Worm (Caenorhabditis elegans) whole organism, mixed stage, embryonic: Measurements from ENCODE around the gene C48B4.13.

Source experiments
- M03D4.4 ChIP-seq: sonication (generic microtip); optimal IDR thresholded peaks from 2 replicates; lab custom pipeline; 2017; ENCODE audit warnings: mild to moderate bottlenecking, missing genetic modification characterization, missing compliant biosample characterization
- bed-3 ChIP-seq: fragments of 200-800 bp; sonication (Bioruptor generic); optimal IDR thresholded peaks from 3 replicates; lab custom pipeline; 2018; ENCODE audit warnings: mild to moderate bottlenecking, missing genetic modification characterization, moderate library complexity, missing compliant biosample characterization
- blmp-1 ChIP-seq: fragments of 150-350 bp; optimal IDR thresholded peaks from 2 replicates; lab custom pipeline; 2014; ENCODE audit warnings: missing biosample characterization, missing genetic modification characterization
- ceh-43 ChIP-seq: fragments of 200-800 bp; sonication (Bioruptor generic); optimal IDR thresholded peaks from 2 replicates; lab custom pipeline; 2018; ENCODE audit warnings: mild to moderate bottlenecking, missing genetic modification characterization, moderate library complexity, missing compliant biosample characterization
- ceh-83 ChIP-seq: fragments of 200-800 bp; sonication (Bioruptor generic); optimal IDR thresholded peaks from 2 replicates; lab custom pipeline; 2018; ENCODE audit warnings: mild to moderate bottlenecking, missing genetic modification characterization, missing compliant biosample characterization
- ces-1 ChIP-seq: fragments of 150-350 bp; optimal IDR thresholded peaks from 2 replicates; lab custom pipeline; 2014; ENCODE audit warnings: missing biosample characterization, missing genetic modification reagents, missing genetic modification characterization
- cnd-1 ChIP-seq: fragments of 200-800 bp; sonication (Bioruptor generic); optimal IDR thresholded peaks from 2 replicates; lab custom pipeline; 2018; ENCODE audit warnings: mild to moderate bottlenecking, missing genetic modification characterization, missing compliant biosample characterization
- drap-1 ChIP-seq: fragments of 200-800 bp; sonication (Bioruptor generic); optimal IDR thresholded peaks from 3 replicates; lab custom pipeline; 2018; ENCODE audit warnings: mild to moderate bottlenecking, missing genetic modification characterization, missing compliant biosample characterization
- elt-1 ChIP-seq: sonication (generic microtip); optimal IDR thresholded peaks from 2 replicates; lab custom pipeline; 2017; ENCODE audit warnings: missing genetic modification characterization, mild to moderate bottlenecking, missing compliant biosample characterization, antibody characterized with exemption, moderate library complexity, borderline replicate concordance; ENCODE audit not compliant: insufficient read depth
- elt-3 ChIP-seq: fragments of 150-350 bp; optimal IDR thresholded peaks from 2 replicates; lab custom pipeline; 2014; ENCODE audit warnings: missing biosample characterization, missing genetic modification characterization
- flh-1 ChIP-seq: fragments of 200-800 bp; sonication (Bioruptor generic); optimal IDR thresholded peaks from 2 replicates; lab custom pipeline; 2018; ENCODE audit warnings: mild to moderate bottlenecking, missing genetic modification characterization, moderate library complexity, missing compliant biosample characterization
- ham-2 ChIP-seq: fragments of 200-800 bp; sonication (Bioruptor generic); optimal IDR thresholded peaks from 2 replicates; lab custom pipeline; 2018; ENCODE audit warnings: mild to moderate bottlenecking, missing genetic modification characterization, missing compliant biosample characterization
- hlh-1 ChIP-seq: fragments of 150-350 bp; optimal IDR thresholded peaks from 2 replicates; lab custom pipeline; 2014; ENCODE audit warnings: missing biosample characterization, missing genetic modification reagents, missing genetic modification characterization
- lin-13 ChIP-seq: fragments of 150-350 bp; optimal IDR thresholded peaks from 2 replicates; lab custom pipeline; 2014; ENCODE audit warnings: missing biosample characterization, missing genetic modification characterization
- lin-32 ChIP-seq: fragments of 200-800 bp; sonication (Bioruptor generic); optimal IDR thresholded peaks from 2 replicates; lab custom pipeline; 2018; ENCODE audit warnings: mild to moderate bottlenecking, missing genetic modification characterization, missing compliant biosample characterization
- lsy-2 ChIP-seq: fragments of 150-350 bp; optimal IDR thresholded peaks from 2 replicates; lab custom pipeline; 2014; ENCODE audit warnings: missing biosample characterization, missing genetic modification characterization
- mab-5 ChIP-seq: fragments of 150-350 bp; optimal IDR thresholded peaks from 2 replicates; lab custom pipeline; 2014; ENCODE audit warnings: missing biosample characterization, missing genetic modification characterization
- mep-1 ChIP-seq: fragments of 150-350 bp; optimal IDR thresholded peaks from 2 replicates; lab custom pipeline; 2017; ENCODE audit warnings: missing biosample characterization, missing genetic modification reagents, missing genetic modification characterization, inconsistent platforms
- mls-2 ChIP-seq: sonication (generic microtip); optimal IDR thresholded peaks from 2 replicates; lab custom pipeline; 2016; ENCODE audit warnings: mild to moderate bottlenecking, missing genetic modification characterization, moderate library complexity, missing compliant biosample characterization
- nhr-12 ChIP-seq: fragments of 150-350 bp; optimal IDR thresholded peaks from 2 replicates; lab custom pipeline; 2014; ENCODE audit warnings: missing biosample characterization, missing genetic modification characterization
- nhr-2 ChIP-seq: fragments of 150-350 bp; optimal IDR thresholded peaks from 2 replicates; lab custom pipeline; 2014; ENCODE audit warnings: missing biosample characterization, missing genetic modification characterization
- nhr-237 ChIP-seq: fragments of 150-350 bp; optimal IDR thresholded peaks from 2 replicates; lab custom pipeline; 2014; ENCODE audit warnings: missing biosample characterization, missing genetic modification characterization
- nhr-28 ChIP-seq: fragments of 150-350 bp; optimal IDR thresholded peaks from 2 replicates; lab custom pipeline; 2014; ENCODE audit warnings: missing biosample characterization, missing genetic modification characterization
- nhr-76 ChIP-seq: sonication (generic microtip); optimal IDR thresholded peaks from 2 replicates; lab custom pipeline; 2017; ENCODE audit warnings: missing biosample characterization, missing genetic modification characterization
- pha-4 ChIP-seq: fragments of 150-350 bp; optimal IDR thresholded peaks from 2 replicates; lab custom pipeline; 2018; ENCODE audit warnings: missing biosample characterization, missing genetic modification reagents, missing genetic modification characterization
- sem-2 ChIP-seq: fragments of 200-800 bp; sonication (Bioruptor generic); optimal IDR thresholded peaks from 2 replicates; lab custom pipeline; 2018; ENCODE audit warnings: mild to moderate bottlenecking, missing genetic modification characterization, missing compliant biosample characterization
- snpc-4 ChIP-seq: fragments of 150-350 bp; optimal IDR thresholded peaks from 2 replicates; lab custom pipeline; 2014; ENCODE audit warnings: missing biosample characterization, missing genetic modification characterization
- sptf-1 ChIP-seq: sonication (generic microtip); optimal IDR thresholded peaks from 2 replicates; lab custom pipeline; 2017; ENCODE audit warnings: mild to moderate bottlenecking, missing genetic modification characterization, moderate library complexity, missing compliant biosample characterization
- tbx-8 ChIP-seq: fragments of 200-800 bp; sonication (Bioruptor generic); optimal IDR thresholded peaks from 2 replicates; lab custom pipeline; 2018; ENCODE audit warnings: mild to moderate bottlenecking, missing genetic modification characterization, moderate library complexity, missing compliant biosample characterization
- unc-39 ChIP-seq: fragments of 150-350 bp; optimal IDR thresholded peaks from 2 replicates; lab custom pipeline; 2014; ENCODE audit warnings: missing biosample characterization, missing genetic modification characterization
- unc-62 ChIP-seq: fragments of 150-350 bp; optimal IDR thresholded peaks from 2 replicates; lab custom pipeline; 2014; ENCODE audit warnings: missing biosample characterization, missing genetic modification reagents, missing genetic modification characterization
- zip-8 ChIP-seq: fragments of 150-350 bp; optimal IDR thresholded peaks from 2 replicates; lab custom pipeline; 2014; ENCODE audit warnings: missing biosample characterization, missing genetic modification characterization
- ztf-11 ChIP-seq: fragments of 150-350 bp; optimal IDR thresholded peaks from 2 replicates; lab custom pipeline; 2014; ENCODE audit warnings: missing biosample characterization, missing genetic modification characterization

C48B4.13 gene

ce11 chrIII:9614211-9614610, 45.7 kb downstream of the C48B4.13 start, which contains the start of the genes pri-1 and F58A4.6:
pri-1 (minus strand) TSS chrIII:9614281.
F58A4.6 (plus strand) TSS chrIII:9614482.
- TF ChIP-seq lsy-2 (tag; lab: Kevin White, UChicago) (peak; percentile 38), nhr-28 (tag; lab: Kevin White, UChicago) (no peak), nhr-237 (tag; lab: Kevin White, UChicago) (peak; percentile 11)

- TF ChIP-seq lin-32 (GFP tag; lab: Kevin White, UChicago) (no peak), hlh-1 (tag; lab: Kevin White, UChicago) (no peak), ceh-83 (GFP tag; lab: Kevin White, UChicago) (no peak), elt-3 (tag; lab: Kevin White, UChicago) (no peak), bed-3 (GFP tag; lab: Kevin White, UChicago) (no peak), M03D4.4 (no peak), nhr-12 (tag; lab: Kevin White, UChicago) (no peak), ham-2 (GFP tag; lab: Kevin White, UChicago) (no peak), snpc-4 (no peak), cnd-1 (tag; lab: Kevin White, UChicago) (no peak), nhr-76 (tag; lab: Kevin White, UChicago) (no peak), ceh-43 (GFP tag; lab: Kevin White, UChicago) (no peak)
- TF ChIP-seq, all 35 proteins: peak for 0
Measured at ce11 chrIII:9615114-9615513, 46.6 kb downstream of the C48B4.13 start.

- no peak for TF ChIP-seq unc-39 (tag; lab: Kevin White, UChicago)
- TF ChIP-seq ceh-83 (GFP tag; lab: Kevin White, UChicago), result no peak
- TF ChIP-seq mep-1 (tag; lab: Kevin White, UChicago), result peak; percentile 49
- peak; percentile 7 for TF ChIP-seq M03D4.4
- TF ChIP-seq mls-2 (tag; lab: Kevin White, UChicago), result peak; percentile 44
- peak; percentile 45 for TF ChIP-seq lsy-2 (tag; lab: Kevin White, UChicago)
- TF ChIP-seq zip-8 (tag; lab: Kevin White, UChicago), result no peak
- TF ChIP-seq ces-1, result peak; percentile 68
- TF ChIP-seq lin-32 (GFP tag; lab: Kevin White, UChicago), result no peak
- no peak for TF ChIP-seq nhr-76 (tag; lab: Kevin White, UChicago)
- no peak for TF ChIP-seq nhr-28 (tag; lab: Kevin White, UChicago)
- TF ChIP-seq lin-13 (tag; lab: Kevin White, UChicago), result peak; percentile 44
Measured at ce11 chrIII:9616426-9616825, 47.9 kb downstream of the C48B4.13 start, which contains the start of gene hcp-3. hcp-3 (minus strand) TSS chrIII:9616470.

- peak; percentile 65 for TF ChIP-seq ceh-83 (GFP tag; lab: Kevin White, UChicago)
- TF ChIP-seq lin-13 (tag; lab: Kevin White, UChicago), result peak; percentile 44
- TF ChIP-seq mls-2 (tag; lab: Kevin White, UChicago), result no peak
- TF ChIP-seq, all 35 proteins: peak for 2
Measured at ce11 chrIII:9616933-9617332, 48.4 kb downstream of the C48B4.13 start.

ce11 chrIII:9617599-9618262, 49.2 kb downstream of the C48B4.13 start:
- TF ChIP-seq nhr-2 (tag; lab: Kevin White, UChicago) (no peak), hlh-1 (tag; lab: Kevin White, UChicago) (no peak), mls-2 (tag; lab: Kevin White, UChicago) (no peak), ztf-11 (no peak), nhr-76 (tag; lab: Kevin White, UChicago) (no peak), blmp-1 (tag; lab: Kevin White, UChicago) (no peak), nhr-12 (tag; lab: Kevin White, UChicago) (no peak), unc-39 (tag; lab: Kevin White, UChicago) (no peak), drap-1 (GFP tag; lab: Kevin White, UChicago) (no peak), snpc-4 (no peak), unc-62 (GFP tag; lab: Kevin White, UChicago) (no peak)

- no peak for TF ChIP-seq ceh-43 (GFP tag; lab: Kevin White, UChicago)
- peak; percentile 35 for TF ChIP-seq lsy-2 (tag; lab: Kevin White, UChicago)
- TF ChIP-seq mab-5 (tag; lab: Kevin White, UChicago), result no peak
- TF ChIP-seq snpc-4, result no peak
- TF ChIP-seq elt-1 (tag; lab: Kevin White, UChicago), result no peak
- TF ChIP-seq hlh-1 (tag; lab: Kevin White, UChicago), result peak; percentile 25
- TF ChIP-seq sptf-1 (tag; lab: Kevin White, UChicago), result no peak
- peak; percentile 58 for TF ChIP-seq ces-1
- TF ChIP-seq zip-8 (tag; lab: Kevin White, UChicago), result no peak
- TF ChIP-seq tbx-8, result no peak
- TF ChIP-seq nhr-28 (tag; lab: Kevin White, UChicago), result no peak
- TF ChIP-seq flh-1, result peak; percentile 32
- no peak for TF ChIP-seq pha-4 (tag; lab: Kevin White, UChicago)
- no peak for TF ChIP-seq unc-39 (tag; lab: Kevin White, UChicago)
- no peak for TF ChIP-seq elt-3 (tag; lab: Kevin White, UChicago)
- no peak for TF ChIP-seq sem-2
- TF ChIP-seq nhr-12 (tag; lab: Kevin White, UChicago), result no peak
- TF ChIP-seq lin-32 (GFP tag; lab: Kevin White, UChicago), result no peak
- TF ChIP-seq nhr-237 (tag; lab: Kevin White, UChicago), result peak; percentile 45
- TF ChIP-seq bed-3 (GFP tag; lab: Kevin White, UChicago), result no peak
- TF ChIP-seq M03D4.4, result no peak
- peak; percentile 20 for TF ChIP-seq unc-62 (GFP tag; lab: Kevin White, UChicago)
- TF ChIP-seq mep-1 (tag; lab: Kevin White, UChicago), result peak; percentile 8
- no peak for TF ChIP-seq nhr-76 (tag; lab: Kevin White, UChicago)
- no peak for TF ChIP-seq cnd-1 (tag; lab: Kevin White, UChicago)
Measured at ce11 chrIII:9619079-9619761, 50.7 kb downstream of the C48B4.13 start, which contains the start of gene hlh-11. hlh-11 (plus strand) TSS chrIII:9619711.
